Worm (Caenorhabditis elegans) whole organism, L3 larva: ENCODE results near the gene prx-5.

Source experiments
- ama-1 ChIP-seq: fragments of 150-350 bp; optimal IDR thresholded peaks from 2 replicates; lab custom pipeline; 2018
- unc-39 ChIP-seq: sonication (generic microtip); optimal IDR thresholded peaks from 4 replicates; lab custom pipeline; 2017; ENCODE audit warnings: missing biosample characterization, missing genetic modification characterization
- ztf-11 ChIP-seq: fragments of 150-350 bp; optimal IDR thresholded peaks from 2 replicates; lab custom pipeline; 2014; ENCODE audit warnings: missing biosample characterization, missing genetic modification characterization

- TF ChIP-seq unc-39 (tag; lab: Kevin White, UChicago) (no peak), ztf-11 (tag; lab: Kevin White, UChicago) (no peak), ama-1 (no peak)
These were observed 11.7 kb downstream of the prx-5 start, which contains the start of the genes cyn-11 and T01B7.5 for ce11 chrII:8716231-8716878.
